Fruit fly (Drosophila melanogaster): ENCODE measurements around the gene scpr-A.
A peak's percentile ranks its signal among the peaks of the same experiment; 100 is the strongest.

scpr-A gene

dm6 chr3R:11197389-11197716, 43.6 kb upstream of the scpr-A start, which contains the start of gene cu:
cu (plus strand) TSS chr3R:11197592.
- TF ChIP-seq jim (GFP tag; optimal IDR thresholded peaks at IDR 0.05) (no peak), Hnf4 (GFP tag; optimal IDR thresholded peaks at IDR 0.05) (no peak), Rel (GFP tag; optimal IDR thresholded peaks at IDR 0.05) (no peak), Rel (tag; optimal IDR thresholded peaks at IDR 0.05) (no peak), sv (GFP tag; optimal IDR thresholded peaks at IDR 0.05) (peak; percentile 32), ey (GFP tag; optimal IDR thresholded peaks at IDR 0.05) (no peak), br (GFP tag; optimal IDR thresholded peaks at IDR 0.05) (no peak), dmrt93B (GFP tag; optimal IDR thresholded peaks at IDR 0.05) (no peak), N (GFP tag; optimal IDR thresholded peaks at IDR 0.05) (no peak), pan (optimal IDR thresholded peaks at IDR 0.05) (no peak), Hr83 (GFP tag; optimal IDR thresholded peaks at IDR 0.05; ENCODE audit: poor library complexity, severe bottlenecking) (no peak), CG32264 (GFP tag; optimal IDR thresholded peaks at IDR 0.05) (no peak), tai (GFP tag; optimal IDR thresholded peaks at IDR 0.05) (no peak), foxo (GFP tag; optimal IDR thresholded peaks at IDR 0.05) (no peak), Dfd (GFP tag; optimal IDR thresholded peaks at IDR 0.05) (no peak), dsf (GFP tag; optimal IDR thresholded peaks at IDR 0.05; ENCODE audit: borderline replicate concordance) (no peak), HLH106 (tag; optimal IDR thresholded peaks at IDR 0.05) (no peak), dl (GFP tag; optimal IDR thresholded peaks at IDR 0.05; ENCODE audit: insufficient read depth in 1 of 2, partially characterized antibody in 2 of 2) (peak; percentile 76 to 82), usp (GFP tag; optimal IDR thresholded peaks at IDR 0.05) (no peak), lola (GFP tag; optimal IDR thresholded peaks at IDR 0.05) (no peak), fru (GFP tag; optimal IDR thresholded peaks at IDR 0.05) (no peak), CG9705 (GFP tag; optimal IDR thresholded peaks at IDR 0.05) (no peak), Myc (optimal IDR thresholded peaks at IDR 0.05) (no peak), Jra (GFP tag; optimal IDR thresholded peaks at IDR 0.05) (peak; percentile 86), brk (GFP tag; optimal IDR thresholded peaks at IDR 0.05) (peak; percentile 60), sage (GFP tag; optimal IDR thresholded peaks at IDR 0.05) (no peak), Sp1 (GFP tag; optimal IDR thresholded peaks at IDR 0.05) (no peak), Vsx2 (GFP tag; optimal IDR thresholded peaks at IDR 0.05; ENCODE audit: partially characterized antibody) (peak; percentile 12), Hr78 (GFP tag; optimal IDR thresholded peaks at IDR 0.05) (no peak), Dif (GFP tag; optimal IDR thresholded peaks at IDR 0.05; ENCODE audit: partially characterized antibody) (peak; percentile 62), Mio (GFP tag; optimal IDR thresholded peaks at IDR 0.05) (no peak), psq (GFP tag; optimal IDR thresholded peaks at IDR 0.05) (no peak), GATAd (GFP tag; optimal IDR thresholded peaks at IDR 0.05) (no peak)

- TF ChIP-seq CrebA (GFP tag; optimal IDR thresholded peaks at IDR 0.05; ENCODE audit: borderline replicate concordance) (peak; percentile 84), Mio (GFP tag; optimal IDR thresholded peaks at IDR 0.05) (no peak), OdsH (GFP tag; optimal IDR thresholded peaks at IDR 0.05) (no peak), dmrt93B (GFP tag; optimal IDR thresholded peaks at IDR 0.05) (no peak), usp (GFP tag; optimal IDR thresholded peaks at IDR 0.05) (no peak), dl (GFP tag; optimal IDR thresholded peaks at IDR 0.05; ENCODE audit: insufficient read depth in 1 of 2, partially characterized antibody in 2 of 2) (peak; percentile 12 to 53), sage (GFP tag; optimal IDR thresholded peaks at IDR 0.05) (no peak), Sp1 (GFP tag; optimal IDR thresholded peaks at IDR 0.05) (no peak), Abd-B (GFP tag; optimal IDR thresholded peaks at IDR 0.05) (no peak), Jra (GFP tag; optimal IDR thresholded peaks at IDR 0.05) (no peak), jim (GFP tag; optimal IDR thresholded peaks at IDR 0.05) (no peak), Dif (GFP tag; optimal IDR thresholded peaks at IDR 0.05; ENCODE audit: partially characterized antibody) (peak; percentile 19), Hr78 (GFP tag; optimal IDR thresholded peaks at IDR 0.05) (no peak), woc (GFP tag; optimal IDR thresholded peaks at IDR 0.05) (peak; percentile 79), br (GFP tag; optimal IDR thresholded peaks at IDR 0.05) (peak; percentile 38), GATAd (GFP tag; optimal IDR thresholded peaks at IDR 0.05) (no peak), N (GFP tag; optimal IDR thresholded peaks at IDR 0.05) (no peak), rgr (GFP tag; optimal IDR thresholded peaks at IDR 0.05) (peak; percentile 21), pan (optimal IDR thresholded peaks at IDR 0.05) (no peak), CG9705 (GFP tag; optimal IDR thresholded peaks at IDR 0.05) (no peak), sv (GFP tag; optimal IDR thresholded peaks at IDR 0.05) (no peak), Dfd (GFP tag; optimal IDR thresholded peaks at IDR 0.05) (no peak), lola (GFP tag; optimal IDR thresholded peaks at IDR 0.05) (no peak), psq (GFP tag; optimal IDR thresholded peaks at IDR 0.05) (peak; percentile 48), Rel (GFP tag; optimal IDR thresholded peaks at IDR 0.05) (no peak), Rel (tag; optimal IDR thresholded peaks at IDR 0.05) (peak; percentile 75), h (GFP tag; optimal IDR thresholded peaks at IDR 0.05) (peak; percentile 29), Hr83 (GFP tag; optimal IDR thresholded peaks at IDR 0.05; ENCODE audit: poor library complexity, severe bottlenecking) (no peak), Hnf4 (GFP tag; optimal IDR thresholded peaks at IDR 0.05) (peak; percentile 5), fru (GFP tag; optimal IDR thresholded peaks at IDR 0.05) (no peak), brk (GFP tag; optimal IDR thresholded peaks at IDR 0.05) (no peak), Myc (optimal IDR thresholded peaks at IDR 0.05) (no peak), tai (GFP tag; optimal IDR thresholded peaks at IDR 0.05) (no peak), ey (GFP tag; optimal IDR thresholded peaks at IDR 0.05) (no peak), foxo (GFP tag; optimal IDR thresholded peaks at IDR 0.05) (peak in 1 of 2 experiments; percentile 9), Vsx2 (GFP tag; optimal IDR thresholded peaks at IDR 0.05; ENCODE audit: partially characterized antibody) (peak; percentile 8), HLH106 (tag; optimal IDR thresholded peaks at IDR 0.05) (peak; percentile 21), dsf (GFP tag; optimal IDR thresholded peaks at IDR 0.05; ENCODE audit: borderline replicate concordance) (no peak), CG32264 (GFP tag; optimal IDR thresholded peaks at IDR 0.05) (no peak)
These were observed 42.9 kb upstream of the scpr-A start for dm6 chr3R:11198062-11198472.

All from whole organism, wandering third instar larva.